Worm (Caenorhabditis elegans) whole organism, L4 larva: Measurements from ENCODE around the gene hum-6.
A peak's percentile ranks its signal among the peaks of the same experiment; 100 is the strongest.

ENCODE experiments used
- D1046.2 ChIP-seq: fragments of 200-800 bp; sonication (Bioruptor generic); IDR thresholded peaks from 2 replicates; pipeline ENCODE4 v1.3.6; 2022; ENCODE audit warnings: missing genetic modification characterization, missing compliant biosample characterization
- F49E8.2 ChIP-seq: sonication (generic microtip); optimal IDR thresholded peaks from 2 replicates; lab custom pipeline; 2016; ENCODE audit warnings: missing compliant biosample characterization, mild to moderate bottlenecking, missing genetic modification characterization, borderline replicate concordance
- Y105C5A.15 ChIP-seq: fragments of 200-800 bp; sonication (Bioruptor generic); IDR thresholded peaks from 2 replicates; pipeline ENCODE4 v1.3.6; 2022; ENCODE audit warnings: missing genetic modification characterization, missing compliant biosample characterization
- Y48G9A.11 ChIP-seq: fragments of 200-800 bp; sonication (Bioruptor generic); IDR thresholded peaks from 2 replicates; pipeline ENCODE4 v1.3.6; 2022; ENCODE audit warnings: missing genetic modification reagents, missing genetic modification characterization, missing compliant biosample characterization
- ZK546.5 ChIP-seq, 2 experiments: sonication (generic microtip); optimal IDR thresholded peaks; 2 replicates each; lab custom pipeline; 2017; ENCODE audit warnings: missing biosample characterization in 2 of 2, missing genetic modification characterization in 2 of 2
- aha-1 ChIP-seq: fragments of 150-350 bp; peaks from one replicate; lab custom pipeline; 2014; ENCODE audit warnings: missing biosample characterization, missing genetic modification characterization
- aly-2 ChIP-seq: sonication (generic microtip); optimal IDR thresholded peaks from 2 replicates; lab custom pipeline; 2018; ENCODE audit warnings: missing biosample characterization, missing genetic modification characterization
- arid-1 ChIP-seq: fragments of 200-800 bp; sonication (Bioruptor generic); conservative IDR thresholded peaks from 2 replicates; pipeline ENCODE4 v1.3.6; 2022; ENCODE audit warnings: missing genetic modification reagents, missing genetic modification characterization, missing compliant biosample characterization
- ceh-28 ChIP-seq: fragments of 150-350 bp; optimal IDR thresholded peaks from 2 replicates; lab custom pipeline; 2014; ENCODE audit warnings: missing biosample characterization, missing genetic modification reagents, missing genetic modification characterization
- ceh-62 ChIP-seq: sonication (generic microtip); optimal IDR thresholded peaks from 2 replicates; lab custom pipeline; 2017; ENCODE audit warnings: missing biosample characterization, missing genetic modification characterization
- egl-27 ChIP-seq: sonication (generic microtip); optimal IDR thresholded peaks from 3 replicates; lab custom pipeline; 2017; ENCODE audit warnings: missing biosample characterization, missing genetic modification reagents, missing genetic modification characterization
- hmg-1.1 ChIP-seq: fragments of 200-800 bp; sonication (Bioruptor generic); IDR thresholded peaks from 2 replicates; pipeline ENCODE4 v1.3.6; 2022; ENCODE audit warnings: missing genetic modification reagents, missing genetic modification characterization, missing compliant biosample characterization
- jun-1 ChIP-seq: fragments of 150-350 bp; optimal IDR thresholded peaks from 2 replicates; lab custom pipeline; 2014; ENCODE audit warnings: missing biosample characterization, missing genetic modification reagents, missing genetic modification characterization
- mxl-3 ChIP-seq: fragments of 200-800 bp; sonication (Bioruptor generic); optimal IDR thresholded peaks from 2 replicates; lab custom pipeline; 2018; ENCODE audit warnings: mild to moderate bottlenecking, missing genetic modification characterization, missing compliant biosample characterization
- nhr-10 ChIP-seq: fragments of 150-350 bp; optimal IDR thresholded peaks from 2 replicates; lab custom pipeline; 2014; ENCODE audit warnings: missing biosample characterization, missing genetic modification characterization
- nhr-102 ChIP-seq: sonication (generic microtip); optimal IDR thresholded peaks from 2 replicates; lab custom pipeline; 2016; ENCODE audit warnings: mild to moderate bottlenecking, missing genetic modification characterization, moderate library complexity, missing compliant biosample characterization
- nhr-237 ChIP-seq: sonication (generic microtip); optimal IDR thresholded peaks from 2 replicates; lab custom pipeline; 2017; ENCODE audit warnings: missing biosample characterization, missing genetic modification characterization
- nhr-76 ChIP-seq: fragments of 150-350 bp; optimal IDR thresholded peaks from 2 replicates; lab custom pipeline; 2014; ENCODE audit warnings: missing biosample characterization, missing genetic modification characterization
- php-3 ChIP-seq: fragments of 200-800 bp; sonication (Bioruptor generic); IDR thresholded peaks from 2 replicates; pipeline ENCODE4 v1.3.6; 2022; ENCODE audit warnings: missing genetic modification reagents, missing genetic modification characterization, missing compliant biosample characterization
- snpc-1.2 ChIP-seq: fragments of 200-800 bp; sonication (Bioruptor generic); IDR thresholded peaks from 2 replicates; pipeline ENCODE4 v1.3.6; 2022; ENCODE audit warnings: missing genetic modification reagents, missing genetic modification characterization, missing compliant biosample characterization
- spr-1 ChIP-seq: sonication (generic microtip); optimal IDR thresholded peaks from 2 replicates; lab custom pipeline; 2016; ENCODE audit warnings: mild to moderate bottlenecking, missing genetic modification characterization, missing compliant biosample characterization
- tra-1 ChIP-seq: fragments of 200-800 bp; sonication (Bioruptor generic); IDR thresholded peaks from 2 replicates; pipeline ENCODE4 v1.3.6; 2022; ENCODE audit warnings: missing genetic modification reagents, missing genetic modification characterization, missing compliant biosample characterization
- unc-62 ChIP-seq, 3 experiments: fragments of 150-350 bp in 1 of 3; sonication (generic microtip); optimal IDR thresholded peaks in 2 of 3; peaks in 1 of 3; 1 replicate in 1 of 3; 2 replicates in 2 of 3; lab custom pipeline; 2014 to 2017; ENCODE audit warnings: missing biosample characterization in 3 of 3, missing genetic modification characterization in 3 of 3, missing genetic modification reagents in 3 of 3, missing genotype in 1 of 3
- zag-1 ChIP-seq: fragments of 150-350 bp; optimal IDR thresholded peaks from 2 replicates; lab custom pipeline; 2014; ENCODE audit warnings: missing biosample characterization, missing genetic modification characterization

hum-6 gene

ce11 chrX:2344104-2344503, 41.2 kb downstream of the hum-6 start:
- TF ChIP-seq ceh-28 (tag; lab: Kevin White, UChicago), result no peak
- TF ChIP-seq aha-1 (tag; lab: Kevin White, UChicago), result peak; percentile 52

ce11 chrX:2344666-2345065, 41.8 kb downstream of the hum-6 start, which contains the start of gene nlp-2:
Gene nlp-2, minus strand, starts transcription at chrX:2344766.
- no peak for TF ChIP-seq ceh-62 (tag; lab: Kevin White, UChicago)
- TF ChIP-seq tra-1 (GFP tag; lab: Robert Waterston, UW), result no peak
- TF ChIP-seq unc-62 (GFP tag; optimal IDR thresholded peaks at IDR 0.05 in 1 of 2; lab: Kevin White, UChicago), result no peak
- no peak for TF ChIP-seq unc-62 (tag; optimal IDR thresholded peaks at IDR 0.05; lab: Kevin White, UChicago)
- no peak for TF ChIP-seq spr-1 (tag; lab: Kevin White, UChicago)
- TF ChIP-seq arid-1 (GFP tag; lab: Robert Waterston, UW), result no peak
- no peak for TF ChIP-seq nhr-76 (tag; lab: Kevin White, UChicago)
- no peak for TF ChIP-seq Y105C5A.15 (GFP tag; lab: Robert Waterston, UW)
- TF ChIP-seq mxl-3 (GFP tag; lab: Kevin White, UChicago), result no peak
- TF ChIP-seq egl-27, result no peak
- TF ChIP-seq php-3 (GFP tag; lab: Robert Waterston, UW), result no peak

DNA sequence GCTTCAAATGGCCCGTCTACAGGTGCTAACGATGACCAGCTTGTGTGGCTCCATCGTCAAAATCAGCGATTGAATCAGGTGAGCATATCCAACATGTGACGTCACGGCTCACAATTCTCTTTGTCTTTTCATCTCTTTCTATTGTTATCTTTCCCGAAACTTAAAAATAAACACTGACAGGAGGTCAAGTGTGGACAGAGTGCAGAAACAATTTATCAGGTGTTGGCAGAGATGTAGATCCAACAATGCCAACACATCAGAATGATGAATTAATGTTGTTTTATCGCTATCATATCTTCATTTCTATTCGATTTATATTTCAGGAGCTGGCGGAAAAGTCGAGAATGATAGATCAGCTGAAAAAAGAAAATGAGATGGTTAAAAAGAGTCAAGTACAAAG, 45.1 kb downstream of the hum-6 start:
- TF ChIP-seq F49E8.2 (tag; lab: Kevin White, UChicago), result no peak
- no peak for TF ChIP-seq jun-1 (tag; lab: Kevin White, UChicago)
- no peak for TF ChIP-seq ZK546.5 (tag; optimal IDR thresholded peaks at IDR 0.05; lab: Kevin White, UChicago)
- no peak for TF ChIP-seq nhr-237
- no peak for TF ChIP-seq nhr-102 (tag; lab: Kevin White, UChicago)
- no peak for TF ChIP-seq aly-2
- TF ChIP-seq nhr-10 (tag; lab: Kevin White, UChicago), result no peak
- TF ChIP-seq hmg-1.1 (GFP tag; lab: Robert Waterston, UW), result no peak
- no peak for TF ChIP-seq zag-1

DNA sequence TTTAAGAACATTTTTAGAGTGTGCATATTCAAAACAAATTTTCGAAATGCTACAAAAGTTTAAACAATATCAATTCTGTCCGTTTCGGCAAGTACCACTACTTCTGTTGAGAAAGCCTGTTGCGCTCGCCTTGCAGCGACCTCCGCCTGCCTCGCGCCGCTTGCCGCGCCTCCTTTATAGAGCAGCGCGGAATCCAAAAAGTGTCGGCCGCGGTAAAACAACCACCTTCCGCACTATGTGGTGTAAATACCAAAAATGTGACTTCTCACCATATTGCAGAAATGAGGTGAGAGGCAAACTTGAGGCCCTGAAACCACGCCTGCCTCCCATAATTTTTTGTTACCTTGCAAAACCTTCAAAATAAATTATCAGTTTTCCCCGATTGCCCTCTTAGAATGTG, 50.0 kb downstream of the hum-6 start:
- 0 out of 2 replicates have a peak, but pooled peaks have one; percentile 9 for TF ChIP-seq php-3 (GFP tag; lab: Robert Waterston, UW)
- TF ChIP-seq nhr-102 (tag; lab: Kevin White, UChicago), result no peak

ce11 chrX:2359797-2360196, 56.9 kb downstream of the hum-6 start, which contains the start of gene lgc-40:
Gene lgc-40, plus strand, starts transcription at chrX:2360097.
- TF ChIP-seq egl-27 (no peak), unc-62 (GFP tag; optimal IDR thresholded peaks at IDR 0.05 in 1 of 2; lab: Kevin White, UChicago) (peak in 1 of 2 experiments; percentile 9), unc-62 (tag; optimal IDR thresholded peaks at IDR 0.05; lab: Kevin White, UChicago) (no peak)

DNA sequence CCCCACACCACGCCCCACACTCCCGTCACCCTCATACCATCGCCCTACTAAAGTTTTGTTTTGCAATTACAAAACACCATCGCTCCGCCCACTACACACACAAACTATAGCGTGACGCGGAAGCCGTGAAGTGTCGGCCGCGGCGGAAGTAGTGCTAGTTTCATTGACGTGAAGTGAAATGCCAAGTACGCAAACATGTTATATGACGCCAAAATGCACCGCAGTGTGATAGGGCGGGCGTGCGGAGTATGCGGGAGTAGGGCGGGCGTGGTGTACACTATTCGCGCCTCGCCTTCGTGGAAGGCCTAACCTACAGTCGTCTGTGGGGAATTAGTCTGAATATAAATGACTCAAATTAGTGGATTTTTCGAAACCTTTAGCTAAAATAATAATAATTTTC, 60.0 kb downstream of the hum-6 start:
- TF ChIP-seq Y48G9A.11 (peak; percentile 23; the same call in 1 of the 2 replicates), Y105C5A.15 (GFP tag; lab: Robert Waterston, UW) (0 out of 2 replicates have a peak, but pooled peaks have one; percentile 42), D1046.2 (GFP tag; lab: Robert Waterston, UW) (no peak), snpc-1.2 (peak; percentile 68)
- TF ChIP-seq, all 104 proteins: peak for 3
